Worm (Caenorhabditis elegans) whole organism, young adult: ENCODE results near the gene ugt-30.

Experiments
- C06A6.2 ChIP-seq: fragments of 200-800 bp; sonication (Bioruptor generic); conservative IDR thresholded peaks from 2 replicates; pipeline ENCODE4 v1.3.6; 2022; ENCODE audit warnings: missing genetic modification characterization, missing compliant biosample characterization
- D2030.7 ChIP-seq: fragments of 200-800 bp; sonication (Bioruptor generic); IDR thresholded peaks from 2 replicates; pipeline ENCODE4 v1.3.6; 2022; ENCODE audit warnings: missing genetic modification reagents, missing genetic modification characterization, missing compliant biosample characterization
- F22D6.2 ChIP-seq: sonication (generic microtip); optimal IDR thresholded peaks from 2 replicates; lab custom pipeline; 2016; ENCODE audit warnings: mild to moderate bottlenecking, missing genetic modification characterization, missing compliant biosample characterization
- F57C9.4 ChIP-seq: sonication (generic microtip); optimal IDR thresholded peaks from 2 replicates; lab custom pipeline; 2017; ENCODE audit warnings: mild to moderate bottlenecking, missing genetic modification characterization, missing compliant biosample characterization
- Y56A3A.18 ChIP-seq: fragments of 200-800 bp; sonication (Bioruptor generic); IDR thresholded peaks from 2 replicates; pipeline ENCODE4 v1.3.6; 2022; ENCODE audit warnings: missing genetic modification reagents, missing genetic modification characterization, missing compliant biosample characterization
- Y79H2A.3 ChIP-seq: fragments of 200-800 bp; sonication (Bioruptor generic); conservative IDR thresholded peaks from 2 replicates; pipeline ENCODE4 v1.3.6; 2022; ENCODE audit warnings: missing genetic modification reagents, missing genetic modification characterization, missing compliant biosample characterization
- Y95B8A.8 ChIP-seq: fragments of 200-800 bp; sonication (Bioruptor generic); IDR thresholded peaks from 2 replicates; pipeline ENCODE4 v1.3.6; 2022; ENCODE audit warnings: missing genetic modification reagents, missing genetic modification characterization, missing compliant biosample characterization
- ZK185.1 ChIP-seq: sonication (generic microtip); optimal IDR thresholded peaks from 2 replicates; lab custom pipeline; 2016; ENCODE audit warnings: mild to moderate bottlenecking, missing genetic modification characterization, missing compliant biosample characterization; ENCODE audit not compliant: poor library complexity, severe bottlenecking
- ama-1 ChIP-seq, 3 experiments: fragments of 150-350 bp in 1 of 3; sonication (generic microtip) in 2 of 3; optimal IDR thresholded peaks; 2 replicates each; lab custom pipeline; 2014 to 2018; ENCODE audit warnings: missing biosample characterization in 2 of 3, missing genetic modification characterization in 2 of 3, missing genetic modification reagents in 2 of 3
- attf-6 ChIP-seq: fragments of 200-800 bp; sonication (Bioruptor generic); IDR thresholded peaks from 2 replicates; pipeline ENCODE4 v1.3.6; 2022; ENCODE audit warnings: missing genetic modification reagents, missing genetic modification characterization, missing compliant biosample characterization
- cebp-1 ChIP-seq, 2 experiments: fragments of 200-800 bp in 1 of 2; sonication (Bioruptor generic) in 1 of 2; sonication (generic microtip) in 1 of 2; IDR thresholded peaks in 1 of 2; optimal IDR thresholded peaks in 1 of 2; 2 replicates each; pipeline versions ENCODE4 v1.3.6 to Lab custom; 2017 to 2022; ENCODE audit warnings: missing compliant biosample characterization in 2 of 2, missing genetic modification characterization in 2 of 2, mild to moderate bottlenecking in 1 of 2, missing genetic modification reagents in 1 of 2, moderate library complexity in 1 of 2
- cebp-2 ChIP-seq: fragments of 200-800 bp; sonication (Bioruptor generic); IDR thresholded peaks from 2 replicates; pipeline ENCODE4 v1.3.6; 2022; ENCODE audit warnings: missing genetic modification characterization, missing compliant biosample characterization
- ceh-79 ChIP-seq: sonication (generic microtip); optimal IDR thresholded peaks from 2 replicates; lab custom pipeline; 2017; ENCODE audit warnings: mild to moderate bottlenecking, missing genetic modification characterization, missing compliant biosample characterization
- ceh-91 ChIP-seq: fragments of 200-800 bp; sonication (Bioruptor generic); IDR thresholded peaks from 2 replicates; pipeline ENCODE4 v1.3.6; 2022; ENCODE audit warnings: missing genetic modification reagents, missing genetic modification characterization, missing compliant biosample characterization
- die-1 ChIP-seq: sonication (generic microtip); optimal IDR thresholded peaks from 2 replicates; lab custom pipeline; 2016; ENCODE audit warnings: missing genotype, mild to moderate bottlenecking, missing genetic modification characterization, missing compliant biosample characterization
- dpff-1 ChIP-seq: sonication (generic microtip); optimal IDR thresholded peaks from 2 replicates; lab custom pipeline; 2017; ENCODE audit warnings: mild to moderate bottlenecking, missing genetic modification characterization, missing compliant biosample characterization
- egl-44 ChIP-seq: fragments of 200-800 bp; sonication (Bioruptor generic); IDR thresholded peaks from 2 replicates; pipeline ENCODE4 v1.3.6; 2022; ENCODE audit warnings: missing genetic modification reagents, missing genetic modification characterization, missing compliant biosample characterization
- ekl-4 ChIP-seq: fragments of 200-800 bp; sonication (Bioruptor generic); IDR thresholded peaks from 2 replicates; pipeline ENCODE4 v1.3.6; 2022; ENCODE audit warnings: missing genetic modification reagents, missing genetic modification characterization, missing compliant biosample characterization
- hsf-1 ChIP-seq: fragments of 200-800 bp; sonication (Bioruptor generic); IDR thresholded peaks from 2 replicates; pipeline ENCODE4 v1.3.6; 2022; ENCODE audit warnings: missing genetic modification reagents, missing genetic modification characterization, missing compliant biosample characterization
- let-526 ChIP-seq: fragments of 200-800 bp; sonication (Bioruptor generic); IDR thresholded peaks from 2 replicates; pipeline ENCODE4 v1.3.6; 2022; ENCODE audit warnings: missing genetic modification reagents, missing genetic modification characterization, missing compliant biosample characterization
- lin-54 ChIP-seq: fragments of 200-800 bp; sonication (Bioruptor generic); optimal IDR thresholded peaks from 2 replicates; lab custom pipeline; 2018; ENCODE audit warnings: mild to moderate bottlenecking, missing genetic modification characterization, missing compliant biosample characterization
- lir-1 ChIP-seq: fragments of 200-800 bp; sonication (Bioruptor generic); conservative IDR thresholded peaks from 2 replicates; pipeline ENCODE4 v1.3.6; 2022; ENCODE audit warnings: missing genetic modification reagents, missing genetic modification characterization, missing compliant biosample characterization
- lsl-1 ChIP-seq: fragments of 200-800 bp; sonication (Bioruptor generic); optimal IDR thresholded peaks from 2 replicates; lab custom pipeline; 2018; ENCODE audit warnings: mild to moderate bottlenecking, missing genetic modification characterization, moderate library complexity, missing compliant biosample characterization
- madf-10 ChIP-seq: sonication (generic microtip); optimal IDR thresholded peaks from 2 replicates; lab custom pipeline; 2016; ENCODE audit warnings: mild to moderate bottlenecking, missing genetic modification characterization, missing compliant biosample characterization
- madf-6 ChIP-seq: fragments of 200-800 bp; sonication (Bioruptor generic); IDR thresholded peaks from 2 replicates; pipeline ENCODE4 v1.3.6; 2022; ENCODE audit warnings: missing genetic modification reagents, missing genetic modification characterization, missing compliant biosample characterization
- mcd-1 ChIP-seq: fragments of 200-800 bp; sonication (Bioruptor generic); IDR thresholded peaks from 2 replicates; pipeline ENCODE4 v1.3.6; 2022; ENCODE audit warnings: missing genetic modification reagents, missing genetic modification characterization, missing compliant biosample characterization
- nfyb-1 ChIP-seq: fragments of 200-800 bp; sonication (Bioruptor generic); IDR thresholded peaks from 2 replicates; pipeline ENCODE4 v1.3.6; 2022; ENCODE audit warnings: missing genetic modification reagents, missing genetic modification characterization, missing compliant biosample characterization
- nhr-80 ChIP-seq: sonication (generic microtip); optimal IDR thresholded peaks from 2 replicates; lab custom pipeline; 2016; ENCODE audit warnings: missing genetic modification characterization, missing compliant biosample characterization
- nhr-90 ChIP-seq: sonication (generic microtip); optimal IDR thresholded peaks from 2 replicates; lab custom pipeline; 2016; ENCODE audit warnings: missing genotype, mild to moderate bottlenecking, missing genetic modification characterization, missing compliant biosample characterization
- rcor-1 ChIP-seq: fragments of 200-800 bp; sonication (Bioruptor generic); IDR thresholded peaks from 2 replicates; pipeline ENCODE4 v1.3.6; 2022; ENCODE audit warnings: missing genetic modification reagents, missing genetic modification characterization, missing compliant biosample characterization
- repo-1 ChIP-seq: sonication (generic microtip); optimal IDR thresholded peaks from 2 replicates; lab custom pipeline; 2017; ENCODE audit warnings: mild to moderate bottlenecking, missing genetic modification characterization, missing compliant biosample characterization
- rpc-1 ChIP-seq, 2 experiments: fragments of 150-350 bp in 1 of 2; sonication (generic microtip) in 1 of 2; optimal IDR thresholded peaks; 2 replicates each; lab custom pipeline; 2014 to 2018; ENCODE audit warnings: missing biosample characterization in 1 of 2, missing genetic modification characterization in 1 of 2, missing genetic modification reagents in 1 of 2, missing genotype in 1 of 2
- sdz-38 ChIP-seq: sonication (generic microtip); optimal IDR thresholded peaks from 2 replicates; lab custom pipeline; 2016; ENCODE audit warnings: missing genotype, missing genetic modification characterization, missing compliant biosample characterization
- snpc-3.4 ChIP-seq: sonication (generic microtip); optimal IDR thresholded peaks from 2 replicates; lab custom pipeline; 2017; ENCODE audit warnings: missing genetic modification characterization, mild to moderate bottlenecking, missing compliant biosample characterization, antibody characterized with exemption, moderate library complexity, missing genotype, missing genetic modification reagents
- somi-1 ChIP-seq: fragments of 200-800 bp; sonication (Bioruptor generic); optimal IDR thresholded peaks from 2 replicates; lab custom pipeline; 2018; ENCODE audit warnings: mild to moderate bottlenecking, missing genetic modification characterization, missing compliant biosample characterization
- tbx-9 ChIP-seq: sonication (generic microtip); optimal IDR thresholded peaks from 2 replicates; lab custom pipeline; 2016; ENCODE audit warnings: borderline replicate concordance, missing genetic modification characterization, inconsistent platforms, missing compliant biosample characterization
- tlf-1 ChIP-seq: fragments of 200-800 bp; sonication (Bioruptor generic); optimal IDR thresholded peaks from 2 replicates; lab custom pipeline; 2018; ENCODE audit warnings: mild to moderate bottlenecking, missing genetic modification characterization, missing compliant biosample characterization
- zfh-2 ChIP-seq: fragments of 200-800 bp; sonication (Bioruptor generic); conservative IDR thresholded peaks from 2 replicates; pipeline ENCODE4 v1.3.6; 2022; ENCODE audit warnings: missing genetic modification reagents, missing genetic modification characterization, missing compliant biosample characterization
- ztf-18 ChIP-seq: sonication (generic microtip); optimal IDR thresholded peaks from 2 replicates; lab custom pipeline; 2016; ENCODE audit warnings: missing genotype, mild to moderate bottlenecking, missing genetic modification characterization, missing compliant biosample characterization
- ztf-22 ChIP-seq: fragments of 200-800 bp; sonication (Bioruptor generic); optimal IDR thresholded peaks from 2 replicates; lab custom pipeline; 2018; ENCODE audit warnings: mild to moderate bottlenecking, missing genetic modification characterization, moderate library complexity, missing compliant biosample characterization
- ztf-26 ChIP-seq: sonication (generic microtip); optimal IDR thresholded peaks from 2 replicates; lab custom pipeline; 2017; ENCODE audit warnings: missing genetic modification characterization, missing compliant biosample characterization
- ztf-28 ChIP-seq: fragments of 200-800 bp; sonication (Bioruptor generic); IDR thresholded peaks from 2 replicates; pipeline ENCODE4 v1.3.6; 2022; ENCODE audit warnings: missing genetic modification reagents, missing genetic modification characterization, missing compliant biosample characterization

Gene ugt-30

DNA sequence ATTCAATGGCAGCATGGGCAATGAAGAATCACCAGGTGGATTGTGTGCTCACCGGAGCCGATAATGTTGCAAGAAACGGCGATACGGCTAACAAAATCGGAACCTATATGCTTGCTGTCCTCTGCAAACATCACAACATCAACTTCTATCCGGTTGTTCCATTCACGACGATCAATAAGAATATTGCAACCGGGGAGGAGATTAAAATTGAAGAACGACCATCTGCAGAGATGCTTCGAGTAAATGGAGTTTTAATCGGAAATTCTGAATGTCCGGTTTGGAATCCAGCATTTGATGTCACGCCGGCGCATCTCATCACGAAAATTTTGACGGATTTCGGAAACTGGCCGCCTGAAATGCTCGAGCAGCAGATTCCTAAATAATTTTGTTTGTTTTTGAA is 41.4 kb downstream of the ugt-30 start (continued):
- 0 out of 2 replicates have a peak, but pooled peaks have one; percentile 27 for TF ChIP-seq nfyb-1 (GFP tag; lab: Robert Waterston, UW)
- peak; percentile 51; the same call in 1 of the 2 replicates for TF ChIP-seq mcd-1 (GFP tag; lab: Robert Waterston, UW)
- no peak for TF ChIP-seq Y79H2A.3 (GFP tag; lab: Robert Waterston, UW)
- peak; percentile 5 for TF ChIP-seq die-1 (tag; lab: Kevin White, UChicago)
- TF ChIP-seq madf-10 (tag; lab: Kevin White, UChicago): no peak
- peak; percentile 55 for TF ChIP-seq tlf-1 (GFP tag; lab: Kevin White, UChicago)
- TF ChIP-seq nhr-80 (tag; lab: Kevin White, UChicago): no peak
- TF ChIP-seq ztf-18 (tag; lab: Kevin White, UChicago): no peak
- TF ChIP-seq repo-1: peak; percentile 71
- TF ChIP-seq sdz-38 (tag; lab: Kevin White, UChicago): no peak
- no peak for TF ChIP-seq rcor-1 (GFP tag; lab: Robert Waterston, UW)
- TF ChIP-seq ekl-4: peak; percentile 58
- no peak for TF ChIP-seq F22D6.2
- no peak for TF ChIP-seq ceh-91
- 0 out of 2 replicates have a peak, but pooled peaks have one; percentile 40 for TF ChIP-seq Y95B8A.8 (GFP tag; lab: Robert Waterston, UW)
- peak; percentile 30 for TF ChIP-seq lsl-1 (GFP tag; lab: Kevin White, UChicago)
- TF ChIP-seq ZK185.1: peak; percentile 30
- no peak for TF ChIP-seq zfh-2 (GFP tag; lab: Robert Waterston, UW)
- TF ChIP-seq ztf-26: peak; percentile 9
- peak; percentile 75 for TF ChIP-seq hsf-1
- no peak for TF ChIP-seq C06A6.2
- TF ChIP-seq tbx-9: no peak
- TF ChIP-seq dpff-1: no peak
- no peak for TF ChIP-seq snpc-3.4 (tag; lab: Kevin White, UChicago)
- TF ChIP-seq attf-6 (GFP tag; lab: Robert Waterston, UW): peak; percentile 57
- no peak for TF ChIP-seq rpc-1 (optimal IDR thresholded peaks at IDR 0.05; lab: Kevin White, UChicago)
- TF ChIP-seq rpc-1 (tag; optimal IDR thresholded peaks at IDR 0.05; lab: Kevin White, UChicago): no peak
- peak; percentile 64 for TF ChIP-seq madf-6 (GFP tag; lab: Robert Waterston, UW)
- TF ChIP-seq D2030.7 (GFP tag; lab: Robert Waterston, UW): peak; percentile 45
- no peak for TF ChIP-seq let-526 (GFP tag; lab: Robert Waterston, UW)
- no peak for TF ChIP-seq ztf-28 (GFP tag; lab: Robert Waterston, UW)
- no peak for TF ChIP-seq ceh-79
- TF ChIP-seq egl-44: no peak
- no peak for TF ChIP-seq somi-1 (GFP tag; lab: Kevin White, UChicago)
- TF ChIP-seq F57C9.4: peak; percentile 4
- peak; percentile 68 for TF ChIP-seq ama-1 (optimal IDR thresholded peaks at IDR 0.05; lab: Kevin White, UChicago)
- peak in 1 of 2 experiments; percentile 80 for TF ChIP-seq ama-1 (GFP tag; optimal IDR thresholded peaks at IDR 0.05; lab: Kevin White, UChicago)
- TF ChIP-seq lir-1 (GFP tag; lab: Robert Waterston, UW): no peak
- TF ChIP-seq cebp-2: 0 out of 2 replicates have a peak, but pooled peaks have one; percentile 35
- TF ChIP-seq Y56A3A.18 (GFP tag; lab: Robert Waterston, UW): no peak
- peak; percentile 6 for TF ChIP-seq nhr-90 (tag; lab: Kevin White, UChicago)
- no peak for TF ChIP-seq cebp-1 (GFP tag; IDR thresholded peaks at IDR 0.05; lab: Robert Waterston, UW)
- TF ChIP-seq cebp-1 (tag; optimal IDR thresholded peaks at IDR 0.05; lab: Kevin White, UChicago): peak; percentile 65
- TF ChIP-seq lin-54: peak; percentile 27
- TF ChIP-seq ztf-22 (GFP tag; lab: Kevin White, UChicago): peak; percentile 5
